Worm (Caenorhabditis elegans): ENCODE results near the gene ttr-26.

ttr-26 gene

ce11 chrV:18524460-18524859 is 35.6 kb downstream of the ttr-26 start, which contains the start of gene hmit-1.2:
hmit-1.2 (plus strand) TSS chrV:18524760.
- no peak for TF ChIP-seq tbx-11 (GFP tag; IDR thresholded peaks at IDR 0.05)
- TF ChIP-seq ets-7 (tag; optimal IDR thresholded peaks at IDR 0.05), result no peak
- TF ChIP-seq hmbx-1 (tag; optimal IDR thresholded peaks at IDR 0.05), result no peak
- TF ChIP-seq tbx-37 (GFP tag; conservative IDR thresholded peaks at IDR 0.05), result no peak
- TF ChIP-seq F13C5.2 (tag; optimal IDR thresholded peaks at IDR 0.05), result no peak
- no peak for TF ChIP-seq ceh-36 (tag; optimal IDR thresholded peaks at IDR 0.05)
- no peak for TF ChIP-seq flt-1 (GFP tag; IDR thresholded peaks at IDR 0.05)
- TF ChIP-seq tra-4 (tag; optimal IDR thresholded peaks at IDR 0.05), result no peak
- no peak for TF ChIP-seq ceh-13 (GFP tag; optimal IDR thresholded peaks at IDR 0.05)
- no peak for TF ChIP-seq ama-1 (optimal IDR thresholded peaks at IDR 0.05)
- TF ChIP-seq B0310.2 (tag; optimal IDR thresholded peaks at IDR 0.05), result no peak
- no peak for TF ChIP-seq hmg-4 (GFP tag; optimal IDR thresholded peaks at IDR 0.05)
- TF ChIP-seq hnd-1 (tag; optimal IDR thresholded peaks at IDR 0.05), result no peak
- TF ChIP-seq scrt-1 (GFP tag; IDR thresholded peaks at IDR 0.05), result no peak
- no peak for TF ChIP-seq aly-1 (tag; optimal IDR thresholded peaks at IDR 0.05)
- no peak for TF ChIP-seq sea-1 (GFP tag; conservative IDR thresholded peaks at IDR 0.05)

ce11 chrV:18516496-18516895 is 43.6 kb downstream of the ttr-26 start, which contains the start of gene hmit-1.1:
hmit-1.1 (plus strand) TSS chrV:18516789.
- no peak for TF ChIP-seq ets-7 (tag; optimal IDR thresholded peaks at IDR 0.05)
- TF ChIP-seq ceh-36 (tag; optimal IDR thresholded peaks at IDR 0.05), result no peak
- TF ChIP-seq ceh-13 (GFP tag; optimal IDR thresholded peaks at IDR 0.05), result no peak

DNA sequence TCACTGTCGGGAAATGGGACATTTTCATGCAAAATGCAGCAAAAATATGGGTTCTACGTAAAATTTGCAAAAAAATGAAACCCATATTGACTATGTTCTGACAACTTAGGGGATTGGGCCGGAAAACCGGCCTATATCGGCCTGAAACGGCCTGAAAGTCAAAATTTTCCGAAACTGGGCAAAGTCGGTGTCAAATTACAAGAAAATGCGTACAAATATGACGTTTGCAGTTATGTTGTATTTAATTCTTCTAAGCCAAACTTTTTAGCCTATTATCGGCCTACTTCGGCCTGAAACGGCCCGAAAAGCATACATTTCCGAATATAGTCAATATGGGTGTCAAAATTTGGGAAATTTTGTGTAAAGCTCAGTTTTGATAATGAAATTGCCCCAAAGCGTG is 48.2 kb downstream of the ttr-26 start:
- no peak for TF ChIP-seq flt-1 (GFP tag; IDR thresholded peaks at IDR 0.05)
- no peak for TF ChIP-seq hmg-4 (GFP tag; optimal IDR thresholded peaks at IDR 0.05)
- no peak for TF ChIP-seq ets-7 (tag; optimal IDR thresholded peaks at IDR 0.05)
- TF ChIP-seq pes-1 (GFP tag; IDR thresholded peaks at IDR 0.05), result no peak
- no peak for TF ChIP-seq hnd-1 (tag; optimal IDR thresholded peaks at IDR 0.05)
- no peak for TF ChIP-seq ceh-36 (tag; optimal IDR thresholded peaks at IDR 0.05)
- TF ChIP-seq F13C5.2 (tag; optimal IDR thresholded peaks at IDR 0.05), result no peak
- no peak for TF ChIP-seq tbx-11 (GFP tag; IDR thresholded peaks at IDR 0.05)
- no peak for TF ChIP-seq hmbx-1 (tag; optimal IDR thresholded peaks at IDR 0.05)
- TF ChIP-seq tbx-37 (GFP tag; conservative IDR thresholded peaks at IDR 0.05), result no peak

Data from whole organism, early embryonic.